Worm (Caenorhabditis elegans) whole organism, L1 larva: ENCODE results near the gene dct-7.

Experiments
- aha-1 ChIP-seq: fragments of 150-350 bp; optimal IDR thresholded peaks from 2 replicates; lab custom pipeline; 2014; ENCODE audit warnings: missing biosample characterization, missing genetic modification characterization
- alr-1 ChIP-seq: fragments of 200-800 bp; sonication (Bioruptor generic); optimal IDR thresholded peaks from 2 replicates; lab custom pipeline; 2018; ENCODE audit warnings: borderline replicate concordance, mild to moderate bottlenecking, missing genetic modification characterization, missing compliant biosample characterization
- ama-1 ChIP-seq: fragments of 150-350 bp; optimal IDR thresholded peaks from 2 replicates; lab custom pipeline; 2014
- ceh-8 ChIP-seq: fragments of 200-800 bp; sonication (Bioruptor generic); optimal IDR thresholded peaks from 2 replicates; lab custom pipeline; 2018; ENCODE audit warnings: mild to moderate bottlenecking, missing genetic modification characterization, moderate library complexity, missing compliant biosample characterization
- ceh-88 ChIP-seq: fragments of 200-800 bp; sonication (Bioruptor generic); IDR thresholded peaks from 2 replicates; pipeline ENCODE4 v1.3.6; 2022; ENCODE audit warnings: missing genetic modification characterization, missing compliant biosample characterization
- dsc-1 ChIP-seq: sonication (generic microtip); optimal IDR thresholded peaks from 2 replicates; lab custom pipeline; 2016; ENCODE audit warnings: mild to moderate bottlenecking, missing genetic modification characterization, missing compliant biosample characterization
- efl-1 ChIP-seq, 4 experiments: fragments of 150-350 bp; optimal IDR thresholded peaks in 3 of 4; peaks in 1 of 4; 1 replicate in 1 of 4; 2 replicates in 3 of 4; lab custom pipeline; 2014; ENCODE audit warnings: missing biosample characterization in 2 of 4, missing genetic modification characterization in 2 of 4, missing genetic modification reagents in 2 of 4
- elt-2 ChIP-seq: sonication (generic microtip); optimal IDR thresholded peaks from 2 replicates; lab custom pipeline; 2016; ENCODE audit warnings: missing genetic modification characterization, mild to moderate bottlenecking, inconsistent platforms, missing compliant biosample characterization, missing genetic modification reagents
- elt-3 ChIP-seq, 6 experiments: fragments of 150-350 bp in 1 of 6; sonication (generic microtip); optimal IDR thresholded peaks; 2 replicates each; lab custom pipeline; 2017 to 2018; ENCODE audit warnings: missing biosample characterization in 6 of 6, missing genetic modification characterization in 6 of 6, inconsistent platforms in 1 of 6
- fkh-4 ChIP-seq: sonication (generic microtip); optimal IDR thresholded peaks from 2 replicates; lab custom pipeline; 2016; ENCODE audit warnings: missing compliant biosample characterization, missing genetic modification characterization, borderline replicate concordance
- hlh-17 ChIP-seq: fragments of 200-800 bp; sonication (Bioruptor generic); optimal IDR thresholded peaks from 2 replicates; lab custom pipeline; 2018; ENCODE audit warnings: missing genetic modification characterization, mild to moderate bottlenecking, missing compliant biosample characterization, moderate library complexity, borderline replicate concordance
- hlh-4 ChIP-seq: sonication (generic microtip); optimal IDR thresholded peaks from 2 replicates; lab custom pipeline; 2016; ENCODE audit warnings: mild to moderate bottlenecking, missing genetic modification characterization, missing compliant biosample characterization
- hpl-2 ChIP-seq: fragments of 150-350 bp; optimal IDR thresholded peaks from 2 replicates; lab custom pipeline; 2014; ENCODE audit warnings: missing biosample characterization, missing genetic modification reagents, missing genetic modification characterization
- irx-1 ChIP-seq: sonication (generic microtip); optimal IDR thresholded peaks from 2 replicates; lab custom pipeline; 2016; ENCODE audit warnings: missing genetic modification characterization, missing compliant biosample characterization
- jun-1 ChIP-seq: fragments of 150-350 bp; optimal IDR thresholded peaks from 2 replicates; lab custom pipeline; 2014; ENCODE audit warnings: missing biosample characterization, missing genetic modification reagents, missing genetic modification characterization
- lsy-2 ChIP-seq, 2 experiments: fragments of 150-350 bp; optimal IDR thresholded peaks; 2 replicates each; lab custom pipeline; 2014; ENCODE audit warnings: missing biosample characterization in 2 of 2, missing genetic modification characterization in 2 of 2
- nhr-12 ChIP-seq: sonication (generic microtip); optimal IDR thresholded peaks from 2 replicates; lab custom pipeline; 2017; ENCODE audit warnings: missing biosample characterization, missing genetic modification characterization
- nhr-19 ChIP-seq: fragments of 200-800 bp; sonication (Bioruptor generic); conservative IDR thresholded peaks from 2 replicates; pipeline ENCODE4 v1.3.6; 2022; ENCODE audit warnings: missing genetic modification characterization, missing compliant biosample characterization
- nhr-28 ChIP-seq: fragments of 150-350 bp; optimal IDR thresholded peaks from 2 replicates; lab custom pipeline; 2014; ENCODE audit warnings: missing biosample characterization, missing genetic modification characterization
- nhr-47 ChIP-seq: sonication (generic microtip); optimal IDR thresholded peaks from 2 replicates; lab custom pipeline; 2016; ENCODE audit warnings: mild to moderate bottlenecking, missing genetic modification characterization, moderate library complexity, missing compliant biosample characterization
- nhr-76 ChIP-seq: sonication (generic microtip); optimal IDR thresholded peaks from 2 replicates; lab custom pipeline; 2017; ENCODE audit warnings: missing biosample characterization, missing genetic modification characterization
- nhr-77 ChIP-seq: fragments of 150-350 bp; optimal IDR thresholded peaks from 2 replicates; lab custom pipeline; 2014; ENCODE audit warnings: missing biosample characterization, missing genetic modification characterization
- nhr-85 ChIP-seq: sonication (generic microtip); peaks from one replicate; lab custom pipeline; 2016; ENCODE audit warnings: missing genetic modification characterization, inconsistent platforms, missing compliant biosample characterization
- nhr-90 ChIP-seq: sonication (generic microtip); optimal IDR thresholded peaks from 2 replicates; lab custom pipeline; 2016; ENCODE audit warnings: mild to moderate bottlenecking, missing genetic modification characterization, missing compliant biosample characterization; ENCODE audit not compliant: poor library complexity
- pag-3 ChIP-seq: sonication (generic microtip); optimal IDR thresholded peaks from 2 replicates; lab custom pipeline; 2017; ENCODE audit warnings: missing genetic modification characterization, mild to moderate bottlenecking, missing compliant biosample characterization, antibody characterized with exemption, borderline replicate concordance; ENCODE audit not compliant: insufficient read depth
- unc-130 ChIP-seq: fragments of 150-350 bp; optimal IDR thresholded peaks from 2 replicates; lab custom pipeline; 2017; ENCODE audit warnings: missing biosample characterization, missing genetic modification characterization, inconsistent platforms
- unc-30 ChIP-seq: sonication (generic microtip); optimal IDR thresholded peaks from 2 replicates; lab custom pipeline; 2017; ENCODE audit warnings: missing biosample characterization, missing genetic modification characterization
- unc-62 ChIP-seq: fragments of 150-350 bp; optimal IDR thresholded peaks from 2 replicates; lab custom pipeline; 2014; ENCODE audit warnings: missing biosample characterization, missing genetic modification reagents, missing genetic modification characterization
- vab-15 ChIP-seq: sonication (generic microtip); optimal IDR thresholded peaks from 2 replicates; lab custom pipeline; 2017; ENCODE audit warnings: missing genotype, mild to moderate bottlenecking, missing genetic modification characterization, missing compliant biosample characterization
- zip-4 ChIP-seq: fragments of 200-800 bp; sonication (Bioruptor generic); optimal IDR thresholded peaks from 2 replicates; lab custom pipeline; 2018; ENCODE audit warnings: mild to moderate bottlenecking, missing genetic modification characterization, moderate library complexity, missing compliant biosample characterization

The dct-7 gene

ce11 chrIV:4318056-4318455 is 27.7 kb upstream of the dct-7 start:
- TF ChIP-seq nhr-90 (tag; lab: Kevin White, UChicago) (no peak), zip-4 (peak; percentile 65), hlh-17 (GFP tag; lab: Kevin White, UChicago) (no peak)

ce11 chrIV:4317638-4318037 is 27.3 kb upstream of the dct-7 start:
- TF ChIP-seq zip-4 = peak; percentile 18
- no peak for TF ChIP-seq nhr-76 (tag; lab: Kevin White, UChicago)
- no peak for TF ChIP-seq hpl-2 (GFP tag; lab: Kevin White, UChicago)
- no peak for TF ChIP-seq unc-130

ce11 chrIV:4316813-4317408 is 26.5 kb upstream of the dct-7 start, which contains the start of gene Y24D9B.1:
Gene Y24D9B.1, plus strand, starts transcription at chrIV:4317358.
- no peak for TF ChIP-seq elt-2 (tag; lab: Kevin White, UChicago)

- peak in 1 of 2 experiments; percentile 22 for TF ChIP-seq lsy-2 (tag; optimal IDR thresholded peaks at IDR 0.05; lab: Kevin White, UChicago)
- no peak for TF ChIP-seq hlh-17 (GFP tag; lab: Kevin White, UChicago)
- TF ChIP-seq efl-1 (optimal IDR thresholded peaks at IDR 0.05; lab: Kevin White, UChicago) = peak in 1 of 2 experiments; percentile 27
- TF ChIP-seq efl-1 (GFP tag; optimal IDR thresholded peaks at IDR 0.05 in 1 of 2; lab: Kevin White, UChicago) = peak in 1 of 2 experiments; percentile 34
Observed at ce11 chrIV:4307227-4307946, 17.0 kb upstream of the dct-7 start, which contains the start of gene set-9. Gene set-9, plus strand, starts transcription at chrIV:4307896.

- no peak for TF ChIP-seq fkh-4
- TF ChIP-seq dsc-1 = no peak
- no peak for TF ChIP-seq hlh-4
- no peak for TF ChIP-seq pag-3 (tag; lab: Kevin White, UChicago)
Observed at ce11 chrIV:4306317-4306716, 15.9 kb upstream of the dct-7 start.

- TF ChIP-seq jun-1 (tag; lab: Kevin White, UChicago) (no peak), ama-1 (lab: Kevin White, UChicago) (no peak), alr-1 (tag; lab: Kevin White, UChicago) (no peak), nhr-12 (no peak), nhr-90 (tag; lab: Kevin White, UChicago) (no peak), elt-3 (tag; optimal IDR thresholded peaks at IDR 0.05; lab: Kevin White, UChicago) (no peak), aha-1 (tag; lab: Kevin White, UChicago) (no peak), ceh-88 (GFP tag; lab: Robert Waterston, UW) (no peak), zip-4 (no peak), nhr-85 (tag; lab: Kevin White, UChicago) (no peak), ceh-8 (GFP tag; lab: Kevin White, UChicago) (no peak), nhr-47 (tag; lab: Kevin White, UChicago) (no peak), nhr-19 (no peak), unc-30 (no peak), nhr-28 (tag; lab: Kevin White, UChicago) (no peak), unc-62 (GFP tag; lab: Kevin White, UChicago) (no peak), nhr-77 (no peak), irx-1 (tag; lab: Kevin White, UChicago) (no peak), vab-15 (no peak)
Observed at ce11 chrIV:4301202-4301601, 10.8 kb upstream of the dct-7 start, which contains the start of gene lgc-22. Gene lgc-22, plus strand, starts transcription at chrIV:4301306.
